Worm (Caenorhabditis elegans) whole organism, late embryonic: Measurements from ENCODE around the gene fbxb-21.
"Not testable (repeated sequence)": the region's sequence is repeated elsewhere in the genome, so short reads cannot be mapped to it uniquely, and the experiment has no call there.

Source experiments
- dmd-4 ChIP-seq: sonication (generic microtip); optimal IDR thresholded peaks from 2 replicates; lab custom pipeline; 2016; ENCODE audit warnings: borderline replicate concordance, missing genetic modification characterization, missing compliant biosample characterization
- lin-11 ChIP-seq: fragments of 200-800 bp; sonication (Bioruptor generic); optimal IDR thresholded peaks from 2 replicates; lab custom pipeline; 2018; ENCODE audit warnings: mild to moderate bottlenecking, missing genetic modification characterization, missing compliant biosample characterization
- pag-3 ChIP-seq: sonication (generic microtip); optimal IDR thresholded peaks from 2 replicates; lab custom pipeline; 2016; ENCODE audit warnings: missing compliant biosample characterization, missing genetic modification characterization, borderline replicate concordance
- pha-2 ChIP-seq: sonication (generic microtip); optimal IDR thresholded peaks from 2 replicates; lab custom pipeline; 2017; ENCODE audit warnings: mild to moderate bottlenecking, missing genetic modification characterization, missing compliant biosample characterization
- pros-1 ChIP-seq: fragments of 150-350 bp; optimal IDR thresholded peaks from 2 replicates; lab custom pipeline; 2014; ENCODE audit warnings: missing biosample characterization, missing genetic modification reagents, missing genetic modification characterization
- tbx-2 ChIP-seq: sonication (generic microtip); optimal IDR thresholded peaks from 2 replicates; lab custom pipeline; 2016; ENCODE audit warnings: missing genetic modification characterization, missing compliant biosample characterization
- tbx-7 ChIP-seq: sonication (generic microtip); optimal IDR thresholded peaks from 2 replicates; lab custom pipeline; 2016; ENCODE audit warnings: missing genotype, missing genetic modification characterization, missing compliant biosample characterization

DNA sequence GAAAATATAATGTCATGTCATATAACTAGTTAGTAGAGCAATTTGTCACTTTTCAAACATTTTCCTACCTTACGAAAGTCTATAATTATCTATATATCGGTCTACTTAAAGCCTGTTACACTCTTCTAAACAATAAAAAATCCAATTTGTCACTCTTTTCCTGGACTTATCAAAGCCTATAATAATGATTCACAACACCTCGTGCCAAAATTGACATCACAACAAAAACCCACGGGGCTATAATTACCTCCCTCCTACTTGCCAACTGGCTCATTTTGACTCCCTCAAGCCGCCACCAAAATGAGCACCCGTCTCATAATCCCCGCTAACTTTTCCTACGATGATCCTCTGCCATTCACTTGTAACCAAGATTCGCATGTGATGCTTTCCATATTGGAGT, 12.3 kb downstream of the fbxb-21 start, which contains the start of gene srg-20:
- not testable (repeated sequence) for TF ChIP-seq tbx-7 (tag; lab: Kevin White, UChicago); pha-2; tbx-2 (tag; lab: Kevin White, UChicago); pag-3 (tag; lab: Kevin White, UChicago); lin-11 (tag; lab: Kevin White, UChicago); pros-1 (tag; lab: Kevin White, UChicago); dmd-4
